Worm (Caenorhabditis elegans) whole organism, L3 larva: Measurements from ENCODE around the gene ftt-2.

ENCODE experiments used
- R02D3.7 ChIP-seq: fragments of 150-350 bp; optimal IDR thresholded peaks from 2 replicates; lab custom pipeline; 2014; ENCODE audit warnings: missing biosample characterization, missing genetic modification characterization
- ZK546.5 ChIP-seq: sonication (generic microtip); optimal IDR thresholded peaks from 2 replicates; lab custom pipeline; 2017; ENCODE audit warnings: missing biosample characterization, missing genetic modification characterization
- ama-1 ChIP-seq: fragments of 150-350 bp; optimal IDR thresholded peaks from 2 replicates; lab custom pipeline; 2018
- ceh-16 ChIP-seq: sonication (generic microtip); optimal IDR thresholded peaks from 2 replicates; lab custom pipeline; 2017; ENCODE audit warnings: missing biosample characterization, missing genetic modification characterization
- ceh-28 ChIP-seq: fragments of 150-350 bp; optimal IDR thresholded peaks from 2 replicates; lab custom pipeline; 2014; ENCODE audit warnings: missing biosample characterization, missing genetic modification reagents, missing genetic modification characterization
- ceh-82 ChIP-seq: fragments of 150-350 bp; optimal IDR thresholded peaks from 2 replicates; lab custom pipeline; 2014; ENCODE audit warnings: missing biosample characterization, missing genetic modification characterization
- ceh-9 ChIP-seq: sonication (generic microtip); optimal IDR thresholded peaks from 2 replicates; lab custom pipeline; 2018; ENCODE audit warnings: missing biosample characterization, missing genetic modification characterization
- daf-12 ChIP-seq: fragments of 150-350 bp; optimal IDR thresholded peaks from 2 replicates; lab custom pipeline; 2014; ENCODE audit warnings: missing biosample characterization, missing genetic modification reagents, missing genetic modification characterization
- elt-1 ChIP-seq: fragments of 150-350 bp; optimal IDR thresholded peaks from 2 replicates; lab custom pipeline; 2014; ENCODE audit warnings: missing biosample characterization, missing genetic modification characterization
- elt-3 ChIP-seq, 3 experiments: fragments of 150-350 bp in 1 of 3; sonication (generic microtip) in 2 of 3; optimal IDR thresholded peaks; 2 replicates in 2 of 3; 4 replicates in 1 of 3; lab custom pipeline; 2014 to 2017; ENCODE audit warnings: missing biosample characterization in 3 of 3, missing genetic modification characterization in 3 of 3
- fkh-10 ChIP-seq: sonication (generic microtip); optimal IDR thresholded peaks from 2 replicates; lab custom pipeline; 2017; ENCODE audit warnings: missing biosample characterization, missing genetic modification reagents, missing genetic modification characterization
- fkh-2 ChIP-seq: fragments of 150-350 bp; optimal IDR thresholded peaks from 2 replicates; lab custom pipeline; 2014; ENCODE audit warnings: missing biosample characterization, missing genetic modification reagents, missing genetic modification characterization
- fos-1 ChIP-seq: fragments of 150-350 bp; optimal IDR thresholded peaks from 2 replicates; lab custom pipeline; 2014; ENCODE audit warnings: missing biosample characterization, missing genetic modification characterization
- jun-1 ChIP-seq: fragments of 150-350 bp; optimal IDR thresholded peaks from 2 replicates; lab custom pipeline; 2014; ENCODE audit warnings: missing biosample characterization, missing genetic modification reagents, missing genetic modification characterization
- lin-39 ChIP-seq: fragments of 150-350 bp; optimal IDR thresholded peaks from 2 replicates; lab custom pipeline; 2018; ENCODE audit warnings: missing biosample characterization, missing genetic modification reagents, missing genetic modification characterization
- mdl-1 ChIP-seq: fragments of 150-350 bp; optimal IDR thresholded peaks from 2 replicates; lab custom pipeline; 2014; ENCODE audit warnings: missing biosample characterization, missing genetic modification characterization
- mml-1 ChIP-seq: fragments of 150-350 bp; sonication (generic microtip); optimal IDR thresholded peaks from 3 replicates; lab custom pipeline; 2014; ENCODE audit warnings: missing biosample characterization, missing genetic modification characterization
- nfya-1 ChIP-seq: sonication (generic microtip); optimal IDR thresholded peaks from 2 replicates; lab custom pipeline; 2017; ENCODE audit warnings: missing genetic modification characterization, mild to moderate bottlenecking, missing compliant biosample characterization, antibody characterized with exemption, moderate library complexity; ENCODE audit not compliant: insufficient read depth
- nhr-11 ChIP-seq: fragments of 150-350 bp; optimal IDR thresholded peaks from 2 replicates; lab custom pipeline; 2014; ENCODE audit warnings: missing biosample characterization, missing genetic modification characterization
- nhr-12 ChIP-seq: fragments of 150-350 bp; optimal IDR thresholded peaks from 2 replicates; lab custom pipeline; 2014; ENCODE audit warnings: missing biosample characterization, missing genetic modification characterization
- nhr-237 ChIP-seq: fragments of 150-350 bp; optimal IDR thresholded peaks from 2 replicates; lab custom pipeline; 2014; ENCODE audit warnings: missing biosample characterization, missing genetic modification characterization
- nhr-25 ChIP-seq: sonication (generic microtip); optimal IDR thresholded peaks from 2 replicates; lab custom pipeline; 2017; ENCODE audit warnings: missing biosample characterization, missing genetic modification characterization
- nhr-28 ChIP-seq: fragments of 150-350 bp; optimal IDR thresholded peaks from 2 replicates; lab custom pipeline; 2014; ENCODE audit warnings: missing biosample characterization, missing genetic modification characterization
- nhr-43 ChIP-seq: sonication (generic microtip); optimal IDR thresholded peaks from 2 replicates; lab custom pipeline; 2016; ENCODE audit warnings: mild to moderate bottlenecking, missing genetic modification characterization, missing compliant biosample characterization; ENCODE audit not compliant: poor library complexity, severe bottlenecking
- nhr-67 ChIP-seq: fragments of 150-350 bp; optimal IDR thresholded peaks from 2 replicates; lab custom pipeline; 2014; ENCODE audit warnings: missing biosample characterization, missing genetic modification characterization
- pha-4 ChIP-seq: fragments of 150-350 bp; optimal IDR thresholded peaks from 2 replicates; lab custom pipeline; 2014; ENCODE audit warnings: missing biosample characterization, missing genetic modification reagents, missing genetic modification characterization
- pqm-1 ChIP-seq: fragments of 150-350 bp; optimal IDR thresholded peaks from 2 replicates; lab custom pipeline; 2017; ENCODE audit warnings: missing biosample characterization, missing genetic modification characterization, inconsistent platforms
- sea-2 ChIP-seq: fragments of 150-350 bp; sonication (generic microtip); optimal IDR thresholded peaks from 4 replicates; lab custom pipeline; 2014; ENCODE audit warnings: missing biosample characterization, missing genetic modification reagents, missing genetic modification characterization
- skn-1 ChIP-seq: fragments of 150-350 bp; optimal IDR thresholded peaks from 2 replicates; lab custom pipeline; 2014; ENCODE audit warnings: missing biosample characterization, missing genetic modification characterization
- snpc-4 ChIP-seq: fragments of 150-350 bp; optimal IDR thresholded peaks from 2 replicates; lab custom pipeline; 2014; ENCODE audit warnings: missing biosample characterization, missing genetic modification characterization
- unc-39 ChIP-seq: sonication (generic microtip); optimal IDR thresholded peaks from 4 replicates; lab custom pipeline; 2017; ENCODE audit warnings: missing biosample characterization, missing genetic modification characterization
- unc-62 ChIP-seq: fragments of 150-350 bp; sonication (generic microtip); optimal IDR thresholded peaks from 4 replicates; lab custom pipeline; 2014; ENCODE audit warnings: missing biosample characterization, missing genetic modification reagents, missing genetic modification characterization
- zag-1 ChIP-seq: fragments of 150-350 bp; optimal IDR thresholded peaks from 2 replicates; lab custom pipeline; 2014; ENCODE audit warnings: missing biosample characterization, missing genetic modification characterization
- ztf-11 ChIP-seq: fragments of 150-350 bp; optimal IDR thresholded peaks from 2 replicates; lab custom pipeline; 2014; ENCODE audit warnings: missing biosample characterization, missing genetic modification characterization
- ztf-4 ChIP-seq: fragments of 150-350 bp; optimal IDR thresholded peaks from 2 replicates; lab custom pipeline; 2014; ENCODE audit warnings: missing biosample characterization, missing genetic modification characterization

Gene ftt-2

ce11 chrX:11598839-11599238, 6.4 kb downstream of the ftt-2 start:
- TF ChIP-seq fos-1 (tag; lab: Kevin White, UChicago), result no peak
- no peak for TF ChIP-seq zag-1
- TF ChIP-seq elt-1 (tag; lab: Kevin White, UChicago), result no peak
- TF ChIP-seq pha-4 (tag; lab: Kevin White, UChicago), result no peak
- TF ChIP-seq unc-39, result no peak
- TF ChIP-seq ztf-11 (tag; lab: Kevin White, UChicago), result no peak
- TF ChIP-seq jun-1, result no peak
- TF ChIP-seq ceh-28 (tag; lab: Kevin White, UChicago), result no peak
- TF ChIP-seq fkh-2 (tag; lab: Kevin White, UChicago), result no peak
- no peak for TF ChIP-seq pqm-1 (tag; lab: Kevin White, UChicago)
- TF ChIP-seq ama-1 (lab: Kevin White, UChicago), result no peak
- TF ChIP-seq nhr-12 (tag; lab: Kevin White, UChicago), result no peak

ce11 chrX:11596876-11597275, 8.3 kb downstream of the ftt-2 start:
- TF ChIP-seq elt-1 (tag; lab: Kevin White, UChicago) (no peak), ceh-9 (tag; lab: Kevin White, UChicago) (no peak), lin-39 (no peak), nfya-1 (no peak), nhr-11 (tag; lab: Kevin White, UChicago) (no peak), ZK546.5 (tag; lab: Kevin White, UChicago) (no peak), snpc-4 (tag; lab: Kevin White, UChicago) (no peak), ceh-28 (tag; lab: Kevin White, UChicago) (no peak), daf-12 (tag; lab: Kevin White, UChicago) (no peak), mml-1 (no peak), sea-2 (GFP tag; lab: Kevin White, UChicago) (no peak), unc-62 (GFP tag; lab: Kevin White, UChicago) (no peak), ztf-4 (tag; lab: Kevin White, UChicago) (no peak), unc-39 (no peak), fos-1 (tag; lab: Kevin White, UChicago) (no peak), pqm-1 (tag; lab: Kevin White, UChicago) (no peak), ceh-16 (tag; lab: Kevin White, UChicago) (no peak), pha-4 (tag; lab: Kevin White, UChicago) (no peak)

- TF ChIP-seq nhr-43 (tag; lab: Kevin White, UChicago) (no peak), jun-1 (no peak), daf-12 (tag; lab: Kevin White, UChicago) (no peak)
Observed at ce11 chrX:11592539-11592938, 12.7 kb downstream of the ftt-2 start.

ce11 chrX:11591620-11592019, 13.6 kb downstream of the ftt-2 start, which contains the start of gene F52D10.2:
TSS of gene F52D10.2 (minus strand) at chrX:11591720.
- TF ChIP-seq jun-1, result no peak
- no peak for TF ChIP-seq ceh-82 (tag; lab: Kevin White, UChicago)
- no peak for TF ChIP-seq nhr-67 (tag; lab: Kevin White, UChicago)
- TF ChIP-seq fkh-10 (GFP tag; lab: Kevin White, UChicago), result no peak

ce11 chrX:11590545-11590944, 14.7 kb downstream of the ftt-2 start:
- TF ChIP-seq ama-1 (lab: Kevin White, UChicago) (no peak), nhr-237 (tag; lab: Kevin White, UChicago) (no peak), unc-62 (GFP tag; lab: Kevin White, UChicago) (no peak), pha-4 (tag; lab: Kevin White, UChicago) (no peak), fkh-10 (GFP tag; lab: Kevin White, UChicago) (no peak), mdl-1 (no peak)

- TF ChIP-seq fkh-2 (tag; lab: Kevin White, UChicago) (no peak), pha-4 (tag; lab: Kevin White, UChicago) (no peak), mml-1 (no peak), nhr-237 (tag; lab: Kevin White, UChicago) (no peak), nhr-28 (tag; lab: Kevin White, UChicago) (no peak), ztf-4 (tag; lab: Kevin White, UChicago) (no peak), ZK546.5 (tag; lab: Kevin White, UChicago) (no peak), nhr-25 (tag; lab: Kevin White, UChicago) (no peak), elt-3 (tag; optimal IDR thresholded peaks at IDR 0.05; lab: Kevin White, UChicago) (no peak), skn-1 (tag; lab: Kevin White, UChicago) (no peak), ztf-11 (tag; lab: Kevin White, UChicago) (no peak), R02D3.7 (tag; lab: Kevin White, UChicago) (no peak), pqm-1 (tag; lab: Kevin White, UChicago) (no peak)
Observed at ce11 chrX:11585894-11586293, 19.3 kb downstream of the ftt-2 start.
